Worm (Caenorhabditis elegans): ENCODE results near the gene gcy-4.

Gene gcy-4

DNA sequence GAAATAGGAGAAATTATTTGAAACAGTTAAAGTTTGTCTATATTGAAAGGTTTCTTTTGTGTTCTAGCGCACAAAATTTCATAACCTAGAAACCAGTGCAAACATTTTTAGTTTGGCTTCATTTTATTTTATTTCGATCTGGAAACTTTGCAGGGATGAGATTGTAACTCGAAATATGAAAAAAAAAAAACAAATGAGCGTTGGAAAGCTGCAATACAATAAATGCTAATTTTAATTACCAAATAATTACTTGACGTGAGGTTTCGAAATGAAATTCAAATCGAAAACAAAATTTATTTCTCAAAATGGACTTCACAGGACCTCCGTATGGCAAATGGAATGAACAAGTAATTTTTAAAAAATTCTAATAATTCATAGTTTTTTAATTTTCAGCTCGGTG, 8.4 kb upstream of the gcy-4 start, which contains the start of gene M02G9.4:
Gene M02G9.4, plus strand, starts transcription at position 301 of the 400 bp plus-strand sequence.
- no peak for TF ChIP-seq ztf-23 (GFP tag; IDR thresholded peaks at IDR 0.05)
- no peak for TF ChIP-seq ref-1 (GFP tag; conservative IDR thresholded peaks at IDR 0.05)
- no peak for TF ChIP-seq med-1 (GFP tag; optimal IDR thresholded peaks at IDR 0.05; ENCODE audit: insufficient read depth)
- no peak for TF ChIP-seq klf-2 (GFP tag; conservative IDR thresholded peaks at IDR 0.05)
- TF ChIP-seq flt-1 (GFP tag; IDR thresholded peaks at IDR 0.05) = no peak
- TF ChIP-seq tab-1 (GFP tag; IDR thresholded peaks at IDR 0.05) = no peak
- no peak for TF ChIP-seq T22C8.4 (GFP tag; IDR thresholded peaks at IDR 0.05)
- TF ChIP-seq ztf-29 (GFP tag; IDR thresholded peaks at IDR 0.05) = no peak
- no peak for TF ChIP-seq cog-1 (tag; optimal IDR thresholded peaks at IDR 0.05)

DNA sequence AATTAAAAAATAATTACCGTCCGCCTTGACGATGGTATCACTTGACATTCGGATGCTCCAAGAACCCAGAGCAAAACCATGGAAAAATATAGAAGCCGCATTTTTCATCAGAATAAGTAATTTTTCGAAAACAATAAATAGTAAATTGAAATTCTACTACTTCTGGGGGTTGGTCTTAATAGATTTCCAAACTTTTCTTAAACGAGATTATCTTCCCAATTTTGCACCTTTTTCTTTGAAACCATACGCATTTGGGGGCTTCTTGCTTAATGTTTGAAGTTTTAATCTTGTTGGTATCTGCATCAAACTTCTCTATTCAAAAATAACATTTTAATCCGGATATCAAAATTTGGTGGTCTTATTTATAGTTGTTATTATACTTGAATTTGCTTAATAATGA, 7.5 kb upstream of the gcy-4 start, which contains the start of gene gcy-5:
Gene gcy-5, minus strand, starts transcription at position 101 of the 400 bp plus-strand sequence.
- TF ChIP-seq ztf-23 (GFP tag; IDR thresholded peaks at IDR 0.05) = no peak
- no peak for TF ChIP-seq cog-1 (tag; optimal IDR thresholded peaks at IDR 0.05)
- TF ChIP-seq tab-1 (GFP tag; IDR thresholded peaks at IDR 0.05) = no peak
- TF ChIP-seq ztf-29 (GFP tag; IDR thresholded peaks at IDR 0.05) = no peak
- TF ChIP-seq klf-2 (GFP tag; conservative IDR thresholded peaks at IDR 0.05) = no peak
- TF ChIP-seq T22C8.4 (GFP tag; IDR thresholded peaks at IDR 0.05) = no peak
- TF ChIP-seq ref-1 (GFP tag; conservative IDR thresholded peaks at IDR 0.05) = no peak
- no peak for TF ChIP-seq flt-1 (GFP tag; IDR thresholded peaks at IDR 0.05)
- no peak for TF ChIP-seq med-1 (GFP tag; optimal IDR thresholded peaks at IDR 0.05; ENCODE audit: insufficient read depth)

DNA sequence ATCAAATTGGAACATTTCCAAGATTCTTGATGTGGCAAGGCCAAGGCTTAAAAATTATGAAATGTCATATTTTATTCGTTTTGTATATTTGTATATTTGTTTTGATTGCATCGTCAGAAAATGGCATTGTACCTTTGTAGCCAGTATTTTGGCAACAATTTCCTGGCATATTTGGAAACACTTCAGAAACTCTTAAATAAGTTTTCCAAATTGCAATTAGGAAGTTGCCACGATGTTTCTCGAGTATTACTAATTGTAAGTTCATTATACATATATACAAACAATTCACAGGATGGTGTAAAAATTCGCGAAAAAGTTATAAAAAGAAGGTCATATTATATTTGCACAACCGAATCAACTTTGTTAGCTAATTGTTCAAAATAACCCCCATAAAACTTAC, 6.6 kb upstream of the gcy-4 start, which contains the start of gene idpp-8:
Gene idpp-8, plus strand, starts transcription at position 301 of the 400 bp plus-strand sequence.
- TF ChIP-seq ztf-29 (GFP tag; IDR thresholded peaks at IDR 0.05) (no peak), ref-1 (GFP tag; conservative IDR thresholded peaks at IDR 0.05) (no peak), cog-1 (tag; optimal IDR thresholded peaks at IDR 0.05) (no peak), tab-1 (GFP tag; IDR thresholded peaks at IDR 0.05) (no peak), flt-1 (GFP tag; IDR thresholded peaks at IDR 0.05) (no peak), T22C8.4 (GFP tag; IDR thresholded peaks at IDR 0.05) (no peak), med-1 (GFP tag; optimal IDR thresholded peaks at IDR 0.05; ENCODE audit: insufficient read depth) (no peak), klf-2 (GFP tag; conservative IDR thresholded peaks at IDR 0.05) (no peak), ztf-23 (GFP tag; IDR thresholded peaks at IDR 0.05) (no peak)

DNA sequence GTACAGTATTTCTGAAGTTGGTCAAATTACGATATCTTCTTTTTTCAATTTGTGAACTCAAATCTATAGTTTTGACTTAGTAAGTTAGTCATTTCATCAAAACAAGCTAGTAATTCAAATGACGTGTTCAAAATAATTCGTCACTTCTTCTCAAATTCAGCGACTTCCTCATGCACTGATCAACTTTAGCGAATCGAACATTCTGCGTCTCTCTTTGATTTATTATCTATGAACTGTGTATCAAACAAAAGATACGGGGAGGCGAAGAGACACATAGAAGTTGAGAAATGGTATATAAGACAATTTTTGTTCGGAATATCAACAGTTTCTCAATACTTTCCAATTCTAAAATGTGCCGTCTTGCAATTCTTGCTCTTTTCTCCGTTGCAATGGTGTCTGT, 3.3 kb upstream of the gcy-4 start, which contains the start of gene srlf-34:
Gene srlf-34, plus strand, starts transcription at position 321 of the 400 bp plus-strand sequence.
- no peak for TF ChIP-seq cog-1 (tag; optimal IDR thresholded peaks at IDR 0.05)
- TF ChIP-seq T22C8.4 (GFP tag; IDR thresholded peaks at IDR 0.05) = no peak
- TF ChIP-seq ztf-29 (GFP tag; IDR thresholded peaks at IDR 0.05) = no peak
- TF ChIP-seq tab-1 (GFP tag; IDR thresholded peaks at IDR 0.05) = no peak
- TF ChIP-seq flt-1 (GFP tag; IDR thresholded peaks at IDR 0.05) = no peak
- no peak for TF ChIP-seq ztf-23 (GFP tag; IDR thresholded peaks at IDR 0.05)
- no peak for TF ChIP-seq ref-1 (GFP tag; conservative IDR thresholded peaks at IDR 0.05)
- TF ChIP-seq med-1 (GFP tag; optimal IDR thresholded peaks at IDR 0.05; ENCODE audit: insufficient read depth) = no peak
- TF ChIP-seq klf-2 (GFP tag; conservative IDR thresholded peaks at IDR 0.05) = no peak

DNA sequence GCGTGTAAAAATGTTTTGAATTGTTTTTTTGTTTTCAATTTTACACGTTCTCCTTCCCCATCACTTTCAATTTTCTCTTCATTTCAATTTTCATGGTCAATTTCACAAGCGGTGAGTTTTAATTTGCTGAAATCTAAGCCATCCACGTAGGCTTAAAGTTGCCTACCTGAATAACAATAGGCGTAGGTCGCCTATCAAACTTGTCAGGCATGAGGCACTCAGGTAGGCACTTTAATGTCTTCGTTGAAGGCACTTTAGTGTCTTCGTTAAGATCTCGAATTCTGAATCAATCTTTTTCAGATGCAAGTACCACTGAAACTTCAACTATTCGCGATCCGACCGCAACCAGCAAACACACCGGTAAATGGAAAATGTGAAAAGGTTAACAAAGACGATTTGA, 711 bp upstream of the gcy-4 start, which contains the start of gene ZK970.8:
Gene ZK970.8, plus strand, starts transcription at position 301 of the 400 bp plus-strand sequence.
- TF ChIP-seq klf-2 (GFP tag; conservative IDR thresholded peaks at IDR 0.05) = no peak
- TF ChIP-seq ztf-29 (GFP tag; IDR thresholded peaks at IDR 0.05) = no peak

DNA sequence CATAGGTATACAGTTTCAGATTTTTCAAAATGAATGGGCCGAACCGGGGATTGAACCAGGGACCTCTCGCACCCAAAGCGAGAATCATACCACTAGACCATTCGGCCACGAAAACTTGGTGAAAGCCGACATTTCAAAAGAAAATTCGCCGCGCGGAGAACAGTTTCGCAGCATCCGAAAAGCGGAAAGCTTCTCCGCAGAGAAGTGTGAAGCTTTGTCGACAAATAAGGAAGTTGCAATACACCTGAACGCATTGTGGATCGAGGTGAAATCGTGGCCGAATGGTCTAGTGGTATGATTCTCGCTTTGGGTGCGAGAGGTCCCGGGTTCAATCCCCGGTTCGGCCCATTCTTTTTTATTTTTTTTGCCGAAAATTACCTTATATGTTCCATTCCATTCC, 3.9 kb downstream of the gcy-4 start:
- TF ChIP-seq tab-1 (GFP tag; IDR thresholded peaks at IDR 0.05) (peak; percentile 78; the same call in 1 of the 2 replicates), ztf-23 (GFP tag; IDR thresholded peaks at IDR 0.05) (0 out of 2 replicates have a peak, but pooled peaks have one; percentile 34)

DNA sequence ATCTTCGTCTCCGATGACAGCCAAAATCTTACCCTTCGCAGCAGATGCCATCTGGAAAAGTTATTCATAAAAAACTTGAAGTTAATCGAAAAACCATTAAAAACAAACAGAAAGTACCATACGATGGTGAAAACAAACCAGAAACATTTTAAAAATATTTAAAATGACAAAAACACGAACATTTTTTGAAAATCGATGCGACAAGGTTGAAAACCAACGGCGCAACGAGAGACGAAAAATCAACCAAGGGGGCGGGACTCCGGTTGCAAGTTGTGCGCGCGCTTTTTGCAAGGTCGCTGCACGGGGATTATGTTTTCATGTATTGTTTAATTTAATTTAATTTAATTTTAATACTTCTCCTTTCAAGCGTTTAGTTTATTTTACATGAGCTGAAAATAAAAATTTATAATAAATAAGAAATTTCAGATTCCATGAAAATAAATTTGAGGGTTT, 4.9 kb downstream of the gcy-4 start, which contains the start of gene vha-9:
Gene vha-9, minus strand, starts transcription at position 51 of the 453 bp plus-strand sequence.
- TF ChIP-seq cog-1 (tag; optimal IDR thresholded peaks at IDR 0.05) (peak; percentile 7), klf-2 (GFP tag; conservative IDR thresholded peaks at IDR 0.05) (no peak), med-1 (GFP tag; optimal IDR thresholded peaks at IDR 0.05; ENCODE audit: insufficient read depth) (peak; percentile 62)

DNA sequence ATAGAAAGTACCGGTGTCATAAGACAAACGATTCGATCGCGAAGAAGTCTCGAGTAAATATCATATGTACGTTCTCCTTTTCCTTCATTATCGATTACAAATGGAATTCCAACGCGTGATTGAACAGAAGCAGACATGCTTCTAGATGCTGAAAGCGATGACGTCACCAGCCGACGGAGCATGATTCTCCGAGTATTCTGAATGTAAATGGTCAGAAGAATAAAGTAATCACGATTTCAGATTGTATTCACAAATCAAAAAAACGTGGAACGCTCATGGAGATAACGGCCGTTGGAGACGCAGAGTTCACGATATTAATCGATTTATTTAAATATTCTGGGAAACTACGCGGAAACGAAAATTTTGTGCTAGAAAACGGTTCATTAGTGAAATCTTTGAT, 6.0 kb downstream of the gcy-4 start, which contains the start of gene clpp-1:
Gene clpp-1, minus strand, starts transcription at position 197 of the 400 bp plus-strand sequence.
- TF ChIP-seq ztf-23 (GFP tag; IDR thresholded peaks at IDR 0.05) = no peak
- no peak for TF ChIP-seq med-1 (GFP tag; optimal IDR thresholded peaks at IDR 0.05; ENCODE audit: insufficient read depth)
- TF ChIP-seq klf-2 (GFP tag; conservative IDR thresholded peaks at IDR 0.05) = no peak
- TF ChIP-seq ztf-29 (GFP tag; IDR thresholded peaks at IDR 0.05) = no peak
- TF ChIP-seq tab-1 (GFP tag; IDR thresholded peaks at IDR 0.05) = no peak
- TF ChIP-seq cog-1 (tag; optimal IDR thresholded peaks at IDR 0.05) = no peak
- no peak for TF ChIP-seq flt-1 (GFP tag; IDR thresholded peaks at IDR 0.05)
- no peak for TF ChIP-seq T22C8.4 (GFP tag; IDR thresholded peaks at IDR 0.05)
- no peak for TF ChIP-seq ref-1 (GFP tag; conservative IDR thresholded peaks at IDR 0.05)

DNA sequence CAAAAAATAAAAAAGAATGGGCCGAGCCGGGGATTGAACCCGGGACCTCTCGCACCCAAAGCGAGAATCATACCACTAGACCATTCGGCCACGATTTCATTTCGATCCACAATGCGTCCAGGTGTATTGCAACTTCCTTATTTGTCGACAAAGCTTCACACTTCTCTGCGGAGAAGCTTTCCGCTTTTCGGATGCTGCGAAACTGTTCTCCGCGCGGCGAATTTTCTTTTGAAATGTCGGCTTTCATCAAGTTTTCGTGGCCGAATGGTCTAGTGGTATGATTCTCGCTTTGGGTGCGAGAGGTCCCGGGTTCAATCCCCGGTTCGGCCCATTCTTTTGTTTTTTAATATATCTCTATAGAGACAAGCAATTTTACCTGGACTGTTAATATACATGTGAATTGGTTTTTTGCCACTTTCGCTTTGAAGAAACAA, 6.5 kb downstream of the gcy-4 start:
- TF ChIP-seq tab-1 (GFP tag; IDR thresholded peaks at IDR 0.05) = 0 out of 2 replicates have a peak, but pooled peaks have one; percentile 35
- 0 out of 2 replicates have a peak, but pooled peaks have one; percentile 65 for TF ChIP-seq klf-2 (GFP tag; conservative IDR thresholded peaks at IDR 0.05)
- peak; percentile 63; the same call in 1 of the 2 replicates for TF ChIP-seq ztf-23 (GFP tag; IDR thresholded peaks at IDR 0.05)
- TF ChIP-seq ztf-29 (GFP tag; IDR thresholded peaks at IDR 0.05) = 0 out of 2 replicates have a peak, but pooled peaks have one; percentile 33

DNA sequence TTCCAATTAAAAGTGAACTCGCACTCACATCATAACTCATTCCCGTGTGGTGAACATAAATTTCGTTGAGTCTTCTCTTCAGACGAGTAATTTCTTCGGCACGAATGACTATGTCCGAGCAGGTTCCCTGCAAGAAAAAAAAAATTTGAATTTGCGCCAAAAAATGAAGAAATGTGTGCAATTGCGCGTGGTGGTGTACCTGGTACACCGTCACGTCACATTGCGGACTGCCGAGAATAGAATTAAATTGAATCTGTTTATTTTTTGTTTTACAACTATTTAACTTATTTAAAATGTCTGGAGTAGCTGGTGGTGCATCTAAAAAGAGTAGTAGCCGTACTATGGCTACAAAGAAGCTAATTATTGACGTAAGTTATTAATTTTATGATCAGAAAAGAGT, 7.7 kb downstream of the gcy-4 start, which contains the start of gene mdt-22:
Gene mdt-22, plus strand, starts transcription at position 263 of the 400 bp plus-strand sequence.
- TF ChIP-seq tab-1 (GFP tag; IDR thresholded peaks at IDR 0.05) (no peak), klf-2 (GFP tag; conservative IDR thresholded peaks at IDR 0.05) (0 out of 2 replicates have a peak, but pooled peaks have one; percentile 67), cog-1 (tag; optimal IDR thresholded peaks at IDR 0.05) (peak; percentile 46), med-1 (GFP tag; optimal IDR thresholded peaks at IDR 0.05; ENCODE audit: insufficient read depth) (no peak), flt-1 (GFP tag; IDR thresholded peaks at IDR 0.05) (peak; percentile 80; the same call in 1 of the 2 replicates), ztf-29 (GFP tag; IDR thresholded peaks at IDR 0.05) (no peak), ref-1 (GFP tag; conservative IDR thresholded peaks at IDR 0.05) (no peak), ztf-23 (GFP tag; IDR thresholded peaks at IDR 0.05) (peak; percentile 58; the same call in 1 of the 2 replicates), T22C8.4 (GFP tag; IDR thresholded peaks at IDR 0.05) (no peak)

Data from whole organism, midembryonic.